Fruit fly (Drosophila melanogaster) whole organism, prepupa: ENCODE results near the gene CG43678.
A peak's percentile ranks its signal among the peaks of the same experiment; 100 is the strongest.

Source experiments
- Blimp-1 ChIP-seq: fragments of 200-800 bp; sonication (Bioruptor generic); optimal IDR thresholded peaks from 3 replicates; lab custom pipeline; 2017; ENCODE audit warnings: missing biosample characterization, missing genetic modification characterization, mild to moderate bottlenecking, moderate library complexity, missing genetic modification reagents
- CG10631 ChIP-seq: fragments of 200-800 bp; sonication (Bioruptor generic); optimal IDR thresholded peaks from 2 replicates; lab custom pipeline; 2016; ENCODE audit warnings: missing biosample characterization, missing genetic modification characterization
- CG10669 ChIP-seq: fragments of 200-800 bp; sonication (Bioruptor generic); optimal IDR thresholded peaks from 3 replicates; lab custom pipeline; 2018; ENCODE audit warnings: missing biosample characterization, mild to moderate bottlenecking, missing genetic modification characterization, moderate library complexity
- CG11294 ChIP-seq: fragments of 200-800 bp; sonication (Bioruptor generic); IDR thresholded peaks from 2 replicates; pipeline ENCODE4 v1.3.6; 2022; ENCODE audit warnings: missing biosample characterization, missing genetic modification characterization
- CG11762 ChIP-seq: fragments of 200-800 bp; sonication (Bioruptor generic); optimal IDR thresholded peaks from 3 replicates; lab custom pipeline; 2016; ENCODE audit warnings: missing biosample characterization, missing genetic modification characterization; ENCODE audit not compliant: insufficient read depth
- CG11902 ChIP-seq: fragments of 200-800 bp; sonication (Bioruptor generic); optimal IDR thresholded peaks from 3 replicates; lab custom pipeline; 2016; ENCODE audit warnings: missing biosample characterization, missing genetic modification characterization
- CG15336 ChIP-seq: fragments of 200-800 bp; sonication (Bioruptor generic); IDR thresholded peaks from 2 replicates; pipeline ENCODE4 v1.3.6; 2022; ENCODE audit warnings: missing biosample characterization, missing genetic modification characterization
- CG16779 ChIP-seq: fragments of 200-800 bp; sonication (Bioruptor generic); optimal IDR thresholded peaks from 3 replicates; lab custom pipeline; 2017; ENCODE audit warnings: missing biosample characterization, mild to moderate bottlenecking, missing genetic modification characterization
- CG3032 ChIP-seq: fragments of 200-800 bp; optimal IDR thresholded peaks from 2 replicates; lab custom pipeline; 2019; ENCODE audit warnings: missing biosample characterization, mild to moderate bottlenecking, missing genetic modification characterization, moderate library complexity
- CG31627 ChIP-seq: fragments of 200-800 bp; sonication (Bioruptor generic); optimal IDR thresholded peaks from 3 replicates; lab custom pipeline; 2016; ENCODE audit warnings: missing biosample characterization, missing genetic modification characterization
- CG32006 ChIP-seq: fragments of 200-800 bp; sonication (Bioruptor generic); optimal IDR thresholded peaks from 3 replicates; lab custom pipeline; 2017; ENCODE audit warnings: missing biosample characterization, mild to moderate bottlenecking, missing genetic modification characterization
- CG3919 ChIP-seq: fragments of 200-800 bp; sonication (Bioruptor generic); optimal IDR thresholded peaks from 3 replicates; lab custom pipeline; 2016; ENCODE audit warnings: missing biosample characterization, missing genetic modification characterization
- CG4318 ChIP-seq: fragments of 200-800 bp; sonication (Bioruptor generic); optimal IDR thresholded peaks from 3 replicates; lab custom pipeline; 2017; ENCODE audit warnings: missing biosample characterization, mild to moderate bottlenecking, missing genetic modification characterization
- CG6163 ChIP-seq: fragments of 200-800 bp; sonication (Bioruptor generic); IDR thresholded peaks from 3 replicates; pipeline ENCODE4 v1.3.6; 2022; ENCODE audit warnings: missing biosample characterization, missing genetic modification characterization
- CG8119 ChIP-seq: fragments of 200-800 bp; sonication (Bioruptor generic); IDR thresholded peaks from 3 replicates; pipeline ENCODE4 v1.3.6; 2022; ENCODE audit warnings: missing biosample characterization, missing genetic modification characterization
- CG8632 ChIP-seq: fragments of 200-800 bp; sonication (Bioruptor generic); optimal IDR thresholded peaks from 3 replicates; lab custom pipeline; 2016; ENCODE audit warnings: missing biosample characterization, missing genetic modification characterization
- CG9139 ChIP-seq: fragments of 200-800 bp; sonication (Bioruptor generic); optimal IDR thresholded peaks from 3 replicates; lab custom pipeline; 2017; ENCODE audit warnings: missing biosample characterization, mild to moderate bottlenecking, missing genetic modification characterization
- Eip75B ChIP-seq: fragments of 200-800 bp; sonication (Bioruptor generic); optimal IDR thresholded peaks from 3 replicates; lab custom pipeline; 2016; ENCODE audit warnings: missing biosample characterization, missing genetic modification characterization
- Eip78C ChIP-seq: fragments of 200-800 bp; sonication (Bioruptor generic); peaks from one replicate; lab custom pipeline; 2016; ENCODE audit warnings: missing biosample characterization, missing genetic modification characterization
- Gug ChIP-seq: fragments of 200-800 bp; sonication (Bioruptor generic); IDR thresholded peaks from 2 replicates; pipeline ENCODE4 v1.3.6; 2022; ENCODE audit warnings: missing biosample characterization, missing genetic modification characterization
- Hr38 ChIP-seq: sonication (Bioruptor generic); optimal IDR thresholded peaks from 2 replicates; lab custom pipeline; 2016; ENCODE audit warnings: missing biosample characterization, missing genetic modification characterization
- Hr39 ChIP-seq: fragments of 200-800 bp; sonication (Bioruptor generic); optimal IDR thresholded peaks from 2 replicates; lab custom pipeline; 2016; ENCODE audit warnings: missing biosample characterization, missing genetic modification characterization
- Hr4 ChIP-seq: fragments of 200-800 bp; sonication (Bioruptor generic); optimal IDR thresholded peaks from 3 replicates; lab custom pipeline; 2016; ENCODE audit warnings: missing biosample characterization, missing genetic modification characterization
- Lpt ChIP-seq: fragments of 200-800 bp; sonication (Bioruptor generic); optimal IDR thresholded peaks from 3 replicates; lab custom pipeline; 2016; ENCODE audit warnings: missing biosample characterization, missing genetic modification characterization
- OdsH ChIP-seq: fragments of 200-800 bp; sonication (Bioruptor generic); optimal IDR thresholded peaks from 3 replicates; lab custom pipeline; 2016; ENCODE audit warnings: missing biosample characterization, missing genetic modification characterization
- Smox ChIP-seq: fragments of 200-800 bp; sonication (Bioruptor generic); optimal IDR thresholded peaks from 3 replicates; lab custom pipeline; 2016; ENCODE audit warnings: missing biosample characterization, missing genetic modification characterization
- Sox14 ChIP-seq: fragments of 200-800 bp; sonication (Bioruptor generic); optimal IDR thresholded peaks from 3 replicates; lab custom pipeline; 2016; ENCODE audit warnings: missing biosample characterization, missing genetic modification characterization
- Sox15 ChIP-seq: fragments of 200-800 bp; sonication (Bioruptor generic); optimal IDR thresholded peaks from 3 replicates; lab custom pipeline; 2016; ENCODE audit warnings: missing biosample characterization, missing genetic modification characterization
- achi ChIP-seq: fragments of 200-800 bp; sonication (Bioruptor generic); optimal IDR thresholded peaks from 3 replicates; lab custom pipeline; 2016; ENCODE audit warnings: missing biosample characterization, missing genetic modification characterization
- acj6 ChIP-seq: fragments of 200-800 bp; sonication (Bioruptor generic); optimal IDR thresholded peaks from 3 replicates; lab custom pipeline; 2016; ENCODE audit warnings: missing biosample characterization, missing genetic modification characterization
- cyc ChIP-seq: fragments of 200-800 bp; sonication (Bioruptor generic); optimal IDR thresholded peaks from 3 replicates; lab custom pipeline; 2016; ENCODE audit warnings: missing biosample characterization, missing genetic modification characterization
- dac ChIP-seq: fragments of 200-800 bp; sonication (Bioruptor generic); optimal IDR thresholded peaks from 2 replicates; lab custom pipeline; 2017; ENCODE audit warnings: missing biosample characterization, mild to moderate bottlenecking, missing genetic modification characterization
- dsx ChIP-seq: fragments of 200-800 bp; optimal IDR thresholded peaks from 3 replicates; lab custom pipeline; 2019; ENCODE audit warnings: missing biosample characterization, mild to moderate bottlenecking, missing genetic modification characterization, moderate library complexity; ENCODE audit not compliant: poor library complexity, severe bottlenecking
- eg ChIP-seq: fragments of 200-800 bp; sonication (Bioruptor generic); IDR thresholded peaks from 3 replicates; pipeline ENCODE4 v1.3.6; 2022; ENCODE audit warnings: missing biosample characterization, missing genetic modification characterization
- esn ChIP-seq: fragments of 200-800 bp; sonication (Bioruptor generic); optimal IDR thresholded peaks from 2 replicates; lab custom pipeline; 2016; ENCODE audit warnings: missing biosample characterization, mild to moderate bottlenecking, missing genetic modification characterization, moderate library complexity
- fd59A ChIP-seq: fragments of 200-800 bp; sonication (Bioruptor generic); optimal IDR thresholded peaks from 2 replicates; lab custom pipeline; 2017; ENCODE audit warnings: missing biosample characterization, mild to moderate bottlenecking, missing genetic modification characterization, missing genetic modification reagents
- lz ChIP-seq: fragments of 200-800 bp; sonication (Bioruptor generic); optimal IDR thresholded peaks from 3 replicates; lab custom pipeline; 2016; ENCODE audit warnings: missing biosample characterization, missing genetic modification characterization
- salr ChIP-seq, 2 experiments: fragments of 200-800 bp; sonication (Bioruptor generic); optimal IDR thresholded peaks; 3 replicates each; lab custom pipeline; 2016 to 2018; ENCODE audit warnings: missing biosample characterization in 2 of 2, missing genetic modification characterization in 2 of 2, mild to moderate bottlenecking in 1 of 2
- spab ChIP-seq: fragments of 200-800 bp; sonication (Bioruptor generic); optimal IDR thresholded peaks from 2 replicates; lab custom pipeline; 2017; ENCODE audit warnings: missing biosample characterization, mild to moderate bottlenecking, missing genetic modification characterization, missing genetic modification reagents
- ss ChIP-seq, 2 experiments: fragments of 200-800 bp; sonication (Bioruptor generic); optimal IDR thresholded peaks; 2 replicates in 1 of 2; 3 replicates in 1 of 2; lab custom pipeline; 2017 to 2018; ENCODE audit warnings: mild to moderate bottlenecking in 2 of 2, missing biosample characterization in 2 of 2, missing genetic modification characterization in 2 of 2, moderate library complexity in 1 of 2
- svp ChIP-seq: fragments of 200-800 bp; sonication (Bioruptor generic); peaks from one replicate; lab custom pipeline; 2016; ENCODE audit warnings: missing biosample characterization, missing genetic modification characterization

The CG43678 gene

dm6 chr3L:15011638-15012335, 37.5 kb downstream of the CG43678 start (continued):
- TF ChIP-seq salr (GFP tag; optimal IDR thresholded peaks at IDR 0.05; lab: Kevin White, UChicago) = peak; percentile 44 to 72
- peak; percentile 62 to 81 for TF ChIP-seq ss (GFP tag; optimal IDR thresholded peaks at IDR 0.05; lab: Kevin White, UChicago)
- no peak for TF ChIP-seq Blimp-1
- TF ChIP-seq dac = no peak
- peak; percentile 78 for TF ChIP-seq acj6 (GFP tag; lab: Kevin White, UChicago)
- TF ChIP-seq CG3919 = peak; percentile 66
- peak; percentile 67 for TF ChIP-seq svp (GFP tag; lab: Kevin White, UChicago)
- peak; percentile 87 for TF ChIP-seq CG8119 (GFP tag; lab: Robert Waterston, UW)
- TF ChIP-seq CG11902 = peak; percentile 34
- TF ChIP-seq CG8632 = peak; percentile 74
- peak; percentile 54 for TF ChIP-seq fd59A (GFP tag; lab: Kevin White, UChicago)
- peak; percentile 38 for TF ChIP-seq CG31627 (GFP tag; lab: Kevin White, UChicago)
- TF ChIP-seq CG11762 = peak; percentile 54
- TF ChIP-seq Eip75B = peak; percentile 80
- peak; percentile 41 for TF ChIP-seq Sox15
- TF ChIP-seq Sox14 (GFP tag; lab: Kevin White, UChicago) = peak; percentile 71
- peak; percentile 20 for TF ChIP-seq cyc (GFP tag; lab: Kevin White, UChicago)
- TF ChIP-seq OdsH (GFP tag; lab: Kevin White, UChicago) = peak; percentile 82
- TF ChIP-seq CG9139 (GFP tag; lab: Kevin White, UChicago) = peak; percentile 42
- TF ChIP-seq Eip78C = peak; percentile 94
- peak; percentile 38 for TF ChIP-seq CG4318 (GFP tag; lab: Kevin White, UChicago)
- peak; percentile 71 for TF ChIP-seq esn (GFP tag; lab: Kevin White, UChicago)
- peak; percentile 55 for TF ChIP-seq lz (GFP tag; lab: Kevin White, UChicago)
- TF ChIP-seq CG3032 (tag; lab: Kevin White, UChicago) = peak; percentile 82
- peak; percentile 51 for TF ChIP-seq Smox (GFP tag; lab: Kevin White, UChicago)
- TF ChIP-seq Lpt (GFP tag; lab: Kevin White, UChicago) = peak; percentile 63

- no peak for TF ChIP-seq CG31627 (GFP tag; lab: Kevin White, UChicago)
- TF ChIP-seq, all 60 proteins: peak for 0
Observed at dm6 chr3L:15011142-15011541, 38.2 kb downstream of the CG43678 start.

- TF ChIP-seq CG11294 (GFP tag; lab: Robert Waterston, UW) (no peak), Eip78C (peak; percentile 27), Blimp-1 (peak; percentile 92), Hr39 (GFP tag; lab: Kevin White, UChicago) (no peak), Gug (no peak)
- TF ChIP-seq, all 60 proteins: peak for 2
Observed at dm6 chr3L:15010601-15011000, 38.7 kb downstream of the CG43678 start.

dm6 chr3L:15009681-15010080, 39.6 kb downstream of the CG43678 start:
- TF ChIP-seq CG10631 (GFP tag; lab: Kevin White, UChicago) (peak; percentile 30), OdsH (GFP tag; lab: Kevin White, UChicago) (peak; percentile 7), svp (GFP tag; lab: Kevin White, UChicago) (no peak), dsx (GFP tag; lab: Kevin White, UChicago) (no peak), CG6163 (peak; percentile 49; the same call in 1 of the 3 replicates), CG10669 (GFP tag; lab: Kevin White, UChicago) (no peak), ss (GFP tag; optimal IDR thresholded peaks at IDR 0.05; lab: Kevin White, UChicago) (no peak), CG15336 (GFP tag; lab: Robert Waterston, UW) (peak; percentile 68), CG31627 (GFP tag; lab: Kevin White, UChicago) (no peak), Hr4 (GFP tag; lab: Kevin White, UChicago) (peak; percentile 22), Hr38 (GFP tag; lab: Kevin White, UChicago) (no peak), dac (peak; percentile 4), achi (peak; percentile 3), eg (GFP tag; lab: Robert Waterston, UW) (peak; percentile 64; the same call in 2 of the 3 replicates), CG16779 (tag; lab: Kevin White, UChicago) (no peak), spab (GFP tag; lab: Kevin White, UChicago) (no peak), Eip78C (peak; percentile 62), Gug (peak; percentile 43; the same call in 1 of the 2 replicates), lz (GFP tag; lab: Kevin White, UChicago) (no peak), Lpt (GFP tag; lab: Kevin White, UChicago) (no peak), CG8119 (GFP tag; lab: Robert Waterston, UW) (peak; percentile 30; the same call in 1 of the 3 replicates), CG3032 (tag; lab: Kevin White, UChicago) (no peak), CG32006 (GFP tag; lab: Kevin White, UChicago) (peak; percentile 37)
